Fruit fly (Drosophila melanogaster) whole organism, embryonic: ENCODE results near the gene Rad23.
A peak's percentile ranks its signal among the peaks of the same experiment; 100 is the strongest.

Experiments used
- Antp ChIP-seq: fragments of 200-800 bp; sonication (Bioruptor generic); optimal IDR thresholded peaks from 3 replicates; lab custom pipeline; 2016; ENCODE audit warnings: missing biosample characterization, missing genetic modification characterization
- Atf-2 ChIP-seq: fragments of 200-800 bp; sonication (Bioruptor generic); optimal IDR thresholded peaks from 2 replicates; lab custom pipeline; 2016; ENCODE audit warnings: missing biosample characterization, missing genetic modification characterization
- BEAF-32 ChIP-seq: fragments of 200-800 bp; sonication (Bioruptor generic); optimal IDR thresholded peaks from 3 replicates; lab custom pipeline; 2017; ENCODE audit warnings: missing biosample characterization, missing genetic modification characterization, mild to moderate bottlenecking, moderate library complexity, missing genetic modification reagents
- Bgb ChIP-seq: fragments of 200-800 bp; sonication (Bioruptor generic); IDR thresholded peaks from 2 replicates; pipeline ENCODE4 v1.3.6; 2022; ENCODE audit warnings: missing biosample characterization, missing genetic modification characterization; ENCODE audit not compliant: partially characterized antibody
- CG10462 ChIP-seq: fragments of 200-800 bp; sonication (Bioruptor generic); optimal IDR thresholded peaks from 2 replicates; lab custom pipeline; 2016; ENCODE audit warnings: missing biosample characterization, missing genetic modification characterization
- CG11695 ChIP-seq: fragments of 200-800 bp; sonication (Bioruptor generic); IDR thresholded peaks from 3 replicates; pipeline ENCODE4 v1.3.6; 2022; ENCODE audit warnings: missing biosample characterization, missing genetic modification characterization
- CG12104 ChIP-seq: fragments of 200-800 bp; sonication (Bioruptor generic); optimal IDR thresholded peaks from 3 replicates; lab custom pipeline; 2016; ENCODE audit warnings: missing biosample characterization, missing genetic modification characterization
- CG12744 ChIP-seq: fragments of 200-800 bp; sonication (Bioruptor generic); optimal IDR thresholded peaks from 2 replicates; lab custom pipeline; 2016; ENCODE audit warnings: missing biosample characterization, missing genetic modification characterization
- CG14710 ChIP-seq: fragments of 200-800 bp; sonication (Bioruptor generic); optimal IDR thresholded peaks from 3 replicates; lab custom pipeline; 2019; ENCODE audit warnings: missing biosample characterization, mild to moderate bottlenecking, missing genetic modification characterization, moderate library complexity
- CG15073 ChIP-seq: fragments of 200-800 bp; sonication (Bioruptor generic); optimal IDR thresholded peaks from 2 replicates; lab custom pipeline; 2016; ENCODE audit warnings: missing biosample characterization, missing genetic modification characterization
- CG15479 ChIP-seq: fragments of 200-800 bp; sonication (Bioruptor generic); optimal IDR thresholded peaks from 3 replicates; lab custom pipeline; 2019; ENCODE audit warnings: missing biosample characterization, mild to moderate bottlenecking, missing genetic modification characterization, moderate library complexity
- CG17802 ChIP-seq: fragments of 200-800 bp; sonication (Bioruptor generic); optimal IDR thresholded peaks from 2 replicates; lab custom pipeline; 2018; ENCODE audit warnings: missing biosample characterization, mild to moderate bottlenecking, missing genetic modification characterization, moderate library complexity
- CG18599 ChIP-seq: fragments of 200-800 bp; sonication (Bioruptor generic); optimal IDR thresholded peaks from 3 replicates; lab custom pipeline; 2017; ENCODE audit warnings: missing biosample characterization, missing genetic modification characterization, mild to moderate bottlenecking, moderate library complexity, missing genetic modification reagents
- CG2129 ChIP-seq: fragments of 200-800 bp; sonication (Bioruptor generic); IDR thresholded peaks from 2 replicates; pipeline ENCODE4 v1.3.6; 2022; ENCODE audit warnings: missing biosample characterization, missing genetic modification characterization; ENCODE audit not compliant: partially characterized antibody
- CG2678 ChIP-seq: fragments of 200-800 bp; sonication (Bioruptor generic); optimal IDR thresholded peaks from 3 replicates; lab custom pipeline; 2019; ENCODE audit warnings: missing biosample characterization, mild to moderate bottlenecking, missing genetic modification characterization, moderate library complexity
- CG2712 ChIP-seq: fragments of 200-800 bp; optimal IDR thresholded peaks from 3 replicates; lab custom pipeline; 2019; ENCODE audit warnings: missing biosample characterization, mild to moderate bottlenecking, missing genetic modification characterization, moderate library complexity
- CG30020 ChIP-seq: fragments of 200-800 bp; optimal IDR thresholded peaks from 2 replicates; lab custom pipeline; 2019; ENCODE audit warnings: missing biosample characterization, mild to moderate bottlenecking, missing genetic modification characterization, moderate library complexity
- CG30431 ChIP-seq: fragments of 200-800 bp; sonication (Bioruptor generic); optimal IDR thresholded peaks from 2 replicates; lab custom pipeline; 2017; ENCODE audit warnings: missing biosample characterization, missing genetic modification characterization
- CG31441 ChIP-seq: fragments of 200-800 bp; sonication (Bioruptor generic); IDR thresholded peaks from 2 replicates; pipeline ENCODE4 v1.3.6; 2022; ENCODE audit warnings: missing biosample characterization, missing genetic modification characterization
- CG3726 ChIP-seq: fragments of 200-800 bp; sonication (Bioruptor generic); IDR thresholded peaks from 3 replicates; pipeline ENCODE4, ENCODE4 v1.3.6; 2022; ENCODE audit warnings: missing biosample characterization, missing genetic modification characterization
- CG42726 ChIP-seq: fragments of 200-800 bp; sonication (Bioruptor generic); IDR thresholded peaks from 2 replicates; pipeline ENCODE4 v1.3.6; 2022; ENCODE audit warnings: missing biosample characterization, missing genetic modification characterization; ENCODE audit not compliant: partially characterized antibody
- CG4617 ChIP-seq: fragments of 200-800 bp; sonication (Bioruptor generic); optimal IDR thresholded peaks from 3 replicates; lab custom pipeline; 2016; ENCODE audit warnings: missing biosample characterization, missing genetic modification characterization, borderline replicate concordance
- CG5245 ChIP-seq: fragments of 200-800 bp; sonication (Bioruptor generic); optimal IDR thresholded peaks from 3 replicates; lab custom pipeline; 2016; ENCODE audit warnings: missing biosample characterization, missing genetic modification characterization
- CG5953 ChIP-seq: fragments of 200-800 bp; sonication (Bioruptor generic); IDR thresholded peaks from 2 replicates; pipeline ENCODE4 v1.3.6; 2022; ENCODE audit warnings: missing biosample characterization, missing genetic modification characterization
- CG8089 ChIP-seq: fragments of 200-800 bp; sonication (Bioruptor generic); optimal IDR thresholded peaks from 3 replicates; lab custom pipeline; 2016; ENCODE audit warnings: missing biosample characterization, missing genetic modification characterization
- CG9876 ChIP-seq: fragments of 200-800 bp; sonication (Bioruptor generic); optimal IDR thresholded peaks from 2 replicates; lab custom pipeline; 2016; ENCODE audit warnings: missing biosample characterization, missing genetic modification characterization
- D19A ChIP-seq: fragments of 200-800 bp; optimal IDR thresholded peaks from 3 replicates; lab custom pipeline; 2019; ENCODE audit warnings: missing biosample characterization, mild to moderate bottlenecking, missing genetic modification characterization, moderate library complexity
- Dad ChIP-seq: fragments of 200-800 bp; sonication (Bioruptor generic); optimal IDR thresholded peaks from 3 replicates; lab custom pipeline; 2016; ENCODE audit warnings: missing biosample characterization, missing genetic modification characterization
- Doc2 ChIP-seq: fragments of 200-800 bp; sonication (Bioruptor generic); IDR thresholded peaks from 2 replicates; pipeline ENCODE4 v1.3.6; 2022; ENCODE audit warnings: missing biosample characterization, missing genetic modification characterization
- Ets97D ChIP-seq: fragments of 200-800 bp; sonication (Bioruptor generic); optimal IDR thresholded peaks from 3 replicates; lab custom pipeline; 2016; ENCODE audit warnings: missing biosample characterization, missing genetic modification characterization
- Hey ChIP-seq: fragments of 200-800 bp; sonication (Bioruptor generic); optimal IDR thresholded peaks from 3 replicates; lab custom pipeline; 2018; ENCODE audit warnings: missing biosample characterization, mild to moderate bottlenecking, missing genetic modification characterization
- Jarid2 ChIP-seq: fragments of 200-800 bp; sonication (Bioruptor generic); optimal IDR thresholded peaks from 3 replicates; lab custom pipeline; 2017; ENCODE audit warnings: mild to moderate bottlenecking, missing biosample characterization, missing genetic modification reagents, missing genetic modification characterization
- Max ChIP-seq: fragments of 200-800 bp; sonication (Bioruptor generic); optimal IDR thresholded peaks from 2 replicates; lab custom pipeline; 2016; ENCODE audit warnings: missing biosample characterization, mild to moderate bottlenecking, missing genetic modification characterization
- Pdp1 ChIP-seq, 2 experiments: fragments of 200-800 bp; sonication (Bioruptor generic); optimal IDR thresholded peaks; 3 replicates each; lab custom pipeline; 2016; ENCODE audit warnings: missing biosample characterization in 2 of 2, missing genetic modification characterization in 2 of 2, mild to moderate bottlenecking in 1 of 2, moderate library complexity in 1 of 2
- Poxn ChIP-seq: fragments of 200-800 bp; sonication (Bioruptor generic); IDR thresholded peaks from 2 replicates; pipeline ENCODE4 v1.3.6; 2022; ENCODE audit warnings: missing biosample characterization, missing genetic modification characterization
- ara ChIP-seq: fragments of 200-800 bp; sonication (Bioruptor generic); IDR thresholded peaks from 2 replicates; pipeline ENCODE4 v1.3.6; 2022; ENCODE audit warnings: missing biosample characterization, missing genetic modification characterization
- bab2 ChIP-seq: fragments of 200-800 bp; sonication (Bioruptor generic); optimal IDR thresholded peaks from 2 replicates; lab custom pipeline; 2016; ENCODE audit warnings: missing biosample characterization, missing genetic modification characterization
- btn ChIP-seq: fragments of 200-800 bp; sonication (Bioruptor generic); optimal IDR thresholded peaks from 2 replicates; lab custom pipeline; 2016; ENCODE audit warnings: missing biosample characterization, missing genetic modification characterization
- cg ChIP-seq: fragments of 200-800 bp; sonication (Bioruptor generic); optimal IDR thresholded peaks from 3 replicates; lab custom pipeline; 2019; ENCODE audit warnings: missing biosample characterization, mild to moderate bottlenecking, missing genetic modification characterization, moderate library complexity
- cwo ChIP-seq: fragments of 200-800 bp; sonication (Bioruptor generic); optimal IDR thresholded peaks from 3 replicates; lab custom pipeline; 2017; ENCODE audit warnings: missing biosample characterization, missing genetic modification characterization, mild to moderate bottlenecking, moderate library complexity, missing genetic modification reagents
- danr ChIP-seq: fragments of 200-800 bp; sonication (Bioruptor generic); IDR thresholded peaks from 2 replicates; pipeline ENCODE4 v1.3.6; 2022; ENCODE audit warnings: missing biosample characterization, missing genetic modification characterization
- dmrt99B ChIP-seq: fragments of 200-800 bp; sonication (Bioruptor generic); optimal IDR thresholded peaks from 2 replicates; lab custom pipeline; 2018; ENCODE audit warnings: missing biosample characterization, mild to moderate bottlenecking, missing genetic modification characterization, moderate library complexity
- en ChIP-seq: fragments of 200-800 bp; sonication (Bioruptor generic); optimal IDR thresholded peaks from 2 replicates; lab custom pipeline; 2016; ENCODE audit warnings: missing biosample characterization, missing genetic modification characterization
- ftz-f1 ChIP-seq: fragments of 200-800 bp; sonication (Bioruptor generic); optimal IDR thresholded peaks from 2 replicates; lab custom pipeline; 2016; ENCODE audit warnings: missing biosample characterization, missing genetic modification characterization
- h ChIP-seq: fragments of >200 bp; optimal IDR thresholded peaks from 2 replicates; lab custom pipeline; 2017
- hb ChIP-seq: fragments of 200-800 bp; sonication (Bioruptor generic); IDR thresholded peaks from 3 replicates; pipeline ENCODE4 v1.3.6; 2022; ENCODE audit warnings: missing biosample characterization, missing genetic modification characterization; ENCODE audit not compliant: partially characterized antibody
- klu ChIP-seq: fragments of 200-800 bp; sonication (Bioruptor generic); IDR thresholded peaks from 2 replicates; pipeline ENCODE4 v1.3.6; 2022; ENCODE audit warnings: missing biosample characterization, missing genetic modification characterization
- kni ChIP-seq: fragments of 200-800 bp; sonication (Bioruptor generic); optimal IDR thresholded peaks from 3 replicates; lab custom pipeline; 2017; ENCODE audit warnings: mild to moderate bottlenecking, missing biosample characterization, missing genetic modification reagents, missing genetic modification characterization
- sim ChIP-seq: fragments of 200-800 bp; sonication (Bioruptor generic); IDR thresholded peaks from 2 replicates; pipeline ENCODE4 v1.3.6; 2022; ENCODE audit warnings: missing biosample characterization, missing genetic modification characterization
- ssp ChIP-seq: fragments of 200-800 bp; sonication (Bioruptor generic); IDR thresholded peaks from 2 replicates; pipeline ENCODE4 v1.3.6; 2022; ENCODE audit warnings: missing biosample characterization, missing genetic modification characterization
- unpg ChIP-seq: fragments of 200-800 bp; sonication (Bioruptor generic); optimal IDR thresholded peaks from 3 replicates; lab custom pipeline; 2018; ENCODE audit warnings: missing biosample characterization, mild to moderate bottlenecking, missing genetic modification characterization, moderate library complexity
- vvl ChIP-seq: fragments of 200-800 bp; sonication (Bioruptor generic); IDR thresholded peaks from 2 replicates; pipeline ENCODE4 v1.3.6; 2022; ENCODE audit warnings: missing biosample characterization, missing genetic modification characterization

Rad23 gene

DNA sequence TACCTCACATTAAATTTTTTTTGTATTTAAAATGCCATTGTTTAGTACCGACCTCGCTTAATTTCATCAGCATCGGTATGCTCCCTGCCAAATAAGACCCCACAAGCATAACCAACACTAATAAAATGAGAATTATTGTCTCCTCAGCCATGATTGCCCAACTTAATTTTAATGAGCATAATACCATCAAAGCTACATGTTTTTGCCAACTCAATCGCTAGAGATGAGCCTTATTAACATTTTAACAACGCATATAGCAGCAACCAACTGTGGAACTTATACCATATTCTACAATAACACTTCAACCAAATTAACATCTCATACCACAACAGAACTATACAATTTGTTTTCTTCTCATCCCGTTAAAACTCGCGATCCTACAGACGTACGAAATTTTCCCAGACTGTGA lies 5.8 kb downstream of the Rad23 start, which contains the start of gene Zip102B (continued):
- TF ChIP-seq CG2129 (no peak), CG12744 (no peak), klu (GFP tag; lab: Robert Waterston, UW) (no peak), Doc2 (GFP tag; lab: Robert Waterston, UW) (no peak), unpg (GFP tag; lab: Kevin White, UChicago) (no peak), danr (GFP tag; lab: Robert Waterston, UW) (no peak), CG42726 (no peak), hb (GFP tag; lab: Robert Waterston, UW) (no peak), BEAF-32 (GFP tag; lab: Kevin White, UChicago) (peak; percentile 48), Dad (GFP tag; lab: Kevin White, UChicago) (no peak), en (GFP tag; lab: Kevin White, UChicago) (no peak), CG3726 (GFP tag; lab: Robert Waterston, UW) (no peak), kni (no peak), CG8089 (GFP tag; lab: Kevin White, UChicago) (peak; percentile 41), CG14710 (tag; lab: Kevin White, UChicago) (peak; percentile 4), sim (GFP tag; lab: Robert Waterston, UW) (no peak), D19A (tag; lab: Kevin White, UChicago) (no peak), Bgb (GFP tag; lab: Robert Waterston, UW) (no peak; the same call in 1 of the 2 replicates), vvl (GFP tag; lab: Robert Waterston, UW) (0 out of 2 replicates have a peak, but pooled peaks have one; percentile 49), cwo (GFP tag; lab: Kevin White, UChicago) (no peak), Poxn (GFP tag; lab: Robert Waterston, UW) (no peak), CG10462 (GFP tag; lab: Kevin White, UChicago) (no peak), cg (GFP tag; lab: Kevin White, UChicago) (peak; percentile 10), Antp (GFP tag; lab: Kevin White, UChicago) (no peak), dmrt99B (no peak), CG11695 (GFP tag; lab: Robert Waterston, UW) (no peak), CG18599 (GFP tag; lab: Kevin White, UChicago) (no peak), CG4617 (GFP tag; lab: Kevin White, UChicago) (peak; percentile 73), CG15479 (GFP tag; lab: Kevin White, UChicago) (no peak), h (lab: Kevin White, UChicago) (no peak), btn (GFP tag; lab: Kevin White, UChicago) (no peak), CG5953 (GFP tag; lab: Robert Waterston, UW) (no peak), CG9876 (GFP tag; lab: Kevin White, UChicago) (no peak), CG17802 (tag; lab: Kevin White, UChicago) (peak; percentile 96), bab2 (GFP tag; lab: Kevin White, UChicago) (no peak), CG2712 (peak; percentile 5), Jarid2 (GFP tag; lab: Kevin White, UChicago) (no peak), ssp (peak; percentile 98), CG15073 (GFP tag; lab: Kevin White, UChicago) (no peak), Atf-2 (GFP tag; lab: Kevin White, UChicago) (no peak), ara (GFP tag; lab: Robert Waterston, UW) (no peak), Ets97D (GFP tag; lab: Kevin White, UChicago) (peak; percentile 5), CG12104 (GFP tag; lab: Kevin White, UChicago) (no peak), CG30020 (tag; lab: Kevin White, UChicago) (peak; percentile 98), CG5245 (no peak), CG30431 (GFP tag; lab: Kevin White, UChicago) (no peak), ftz-f1 (GFP tag; lab: Kevin White, UChicago) (no peak), CG31441 (GFP tag; lab: Robert Waterston, UW) (no peak), Hey (no peak), Max (GFP tag; lab: Kevin White, UChicago) (no peak), Pdp1 (GFP tag; optimal IDR thresholded peaks at IDR 0.05; lab: Kevin White, UChicago) (peak in 1 of 2 experiments; percentile 67), CG2678 (no peak)
